Worm (Caenorhabditis elegans): ENCODE results near the gene T03G6.3.

T03G6.3 gene

ce11 chrX:2564047-2564446 lies 51.5 kb downstream of the T03G6.3 start, which contains the start of gene dhcr-24:
dhcr-24 (minus strand) TSS chrX:2564147.
- TF ChIP-seq unc-62 (GFP tag; optimal IDR thresholded peaks at IDR 0.05) = no peak
- TF ChIP-seq unc-39 (tag; optimal IDR thresholded peaks at IDR 0.05) = no peak
- no peak for TF ChIP-seq sem-4 (tag; optimal IDR thresholded peaks at IDR 0.05)
- no peak for TF ChIP-seq ztf-11 (tag; optimal IDR thresholded peaks at IDR 0.05)
- no peak for TF ChIP-seq ztf-4 (tag; optimal IDR thresholded peaks at IDR 0.05)
- TF ChIP-seq skn-1 (tag; optimal IDR thresholded peaks at IDR 0.05) = no peak
- no peak for TF ChIP-seq sma-3 (GFP tag; optimal IDR thresholded peaks at IDR 0.05)

Measured in whole organism, L2 larva.